Fruit fly (Drosophila melanogaster): ENCODE measurements at regions not wholly inside any gene's neighbourhood (a gene's known extent, or its start where the extent isn't known, plus 50 kb on each side); places are given as distances from the start of the nearest gene placed in this dataset.
A peak's percentile ranks its signal among the peaks of the same experiment; 100 is the strongest.

dm6 chr3L:26013573-26014366, 201.8 kb upstream of the CG40160 start (continued):
- no peak for TF ChIP-seq CG31388 (GFP tag; optimal IDR thresholded peaks at IDR 0.05)
- TF ChIP-seq grau (tag; optimal IDR thresholded peaks at IDR 0.05): no peak
- no peak for TF ChIP-seq lbe (GFP tag; optimal IDR thresholded peaks at IDR 0.05)
- no peak for TF ChIP-seq fd3F (GFP tag; optimal IDR thresholded peaks at IDR 0.05)
- TF ChIP-seq pfk (GFP tag; optimal IDR thresholded peaks at IDR 0.05): peak; percentile 61
- TF ChIP-seq gsb-n (tag; optimal IDR thresholded peaks at IDR 0.05): no peak
- no peak for TF ChIP-seq cad (GFP tag; optimal IDR thresholded peaks at IDR 0.05)
- no peak for TF ChIP-seq dm (GFP tag; optimal IDR thresholded peaks at IDR 0.05)
- no peak for TF ChIP-seq ro (GFP tag; IDR thresholded peaks at IDR 0.05)
- TF ChIP-seq CG6272 (GFP tag; IDR thresholded peaks at IDR 0.05): no peak
- peak; percentile 6 for TF ChIP-seq CG9437 (GFP tag; optimal IDR thresholded peaks at IDR 0.05)
- no peak for TF ChIP-seq CG14667 (GFP tag; IDR thresholded peaks at IDR 0.05)
- peak in 1 of 2 experiments; percentile 95 for TF ChIP-seq tll (GFP tag; optimal IDR thresholded peaks at IDR 0.05)
- TF ChIP-seq CG30020 (tag; optimal IDR thresholded peaks at IDR 0.05): peak; percentile 98
- peak; percentile 39 for TF ChIP-seq CoRest (tag; optimal IDR thresholded peaks at IDR 0.05)
- peak; percentile 34 for TF ChIP-seq phol (tag; optimal IDR thresholded peaks at IDR 0.05)
- no peak for TF ChIP-seq CG7987 (GFP tag; optimal IDR thresholded peaks at IDR 0.05)
- peak; percentile 79 for TF ChIP-seq CG33213 (GFP tag; optimal IDR thresholded peaks at IDR 0.05)
- no peak for TF ChIP-seq tx (GFP tag; optimal IDR thresholded peaks at IDR 0.05)
- TF ChIP-seq inv (GFP tag; IDR thresholded peaks at IDR 0.05; ENCODE audit: partially characterized antibody): no peak
- no peak for TF ChIP-seq HLH3B (GFP tag; IDR thresholded peaks at IDR 0.05)
- TF ChIP-seq ken (GFP tag; IDR thresholded peaks at IDR 0.05): no peak
- no peak for TF ChIP-seq CG11504 (tag; optimal IDR thresholded peaks at IDR 0.05)
- TF ChIP-seq ATbp (GFP tag; optimal IDR thresholded peaks at IDR 0.05): no peak
- TF ChIP-seq crp (GFP tag; optimal IDR thresholded peaks at IDR 0.05): peak in 1 of 2 experiments; percentile 36
- peak; percentile 30; the same call in 1 of the 2 replicates for TF ChIP-seq CG10366 (GFP tag; IDR thresholded peaks at IDR 0.05)
- TF ChIP-seq CG14710 (tag; optimal IDR thresholded peaks at IDR 0.05): peak; percentile 39
- peak; percentile 100 for TF ChIP-seq CG7357 (GFP tag; IDR thresholded peaks at IDR 0.05)
- TF ChIP-seq HmgZ (tag; optimal IDR thresholded peaks at IDR 0.05): no peak
- no peak for TF ChIP-seq peb (GFP tag; IDR thresholded peaks at IDR 0.05)
- no peak for TF ChIP-seq CG12744 (GFP tag; optimal IDR thresholded peaks at IDR 0.05)
- no peak for TF ChIP-seq dmrt99B (tag; optimal IDR thresholded peaks at IDR 0.05)
- TF ChIP-seq NFAT (GFP tag; IDR thresholded peaks at IDR 0.05): no peak
- peak; percentile 47 for TF ChIP-seq sens (GFP tag)
- no peak for TF ChIP-seq sim (GFP tag; IDR thresholded peaks at IDR 0.05)
- no peak for TF ChIP-seq prd (optimal IDR thresholded peaks at IDR 0.05)
- no peak; the same call in 2 of the 3 replicates for TF ChIP-seq prd (GFP tag; IDR thresholded peaks at IDR 0.05)
- peak; percentile 32; the same call in 1 of the 4 replicates for TF ChIP-seq Gug (GFP tag; IDR thresholded peaks at IDR 0.05)
- TF ChIP-seq Dfd (GFP tag; optimal IDR thresholded peaks at IDR 0.05): peak in 1 of 2 experiments; percentile 96
- TF ChIP-seq CG34224 (GFP tag; IDR thresholded peaks at IDR 0.05; ENCODE audit: partially characterized antibody): no peak
- TF ChIP-seq CG9876 (GFP tag; optimal IDR thresholded peaks at IDR 0.05): peak; percentile 3
- peak; percentile 99 for TF ChIP-seq CG1603 (tag; optimal IDR thresholded peaks at IDR 0.05)
- TF ChIP-seq gcm2 (GFP tag; optimal IDR thresholded peaks at IDR 0.05): no peak
- peak; percentile 73 for TF ChIP-seq CG8290 (GFP tag; optimal IDR thresholded peaks at IDR 0.05)
- TF ChIP-seq CG8290 (tag; optimal IDR thresholded peaks at IDR 0.05): peak in 1 of 2 experiments; percentile 66
- TF ChIP-seq Lpt (GFP tag; optimal IDR thresholded peaks at IDR 0.05): no peak
- TF ChIP-seq CG4617 (GFP tag; optimal IDR thresholded peaks at IDR 0.05; ENCODE audit: borderline replicate concordance): peak; percentile 20
- no peak for TF ChIP-seq Atf3 (GFP tag; optimal IDR thresholded peaks at IDR 0.05)
- TF ChIP-seq jumu (GFP tag; optimal IDR thresholded peaks at IDR 0.05): no peak
- peak in 1 of 2 experiments; percentile 75 for TF ChIP-seq Hr78 (GFP tag; optimal IDR thresholded peaks at IDR 0.05)

Data from whole organism, embryonic.